Worm (Caenorhabditis elegans) whole organism, L4/young adult: Measurements from ENCODE around the gene tut-2.

ENCODE experiments used
- W03F9.2 ChIP-seq: fragments of 150-350 bp; optimal IDR thresholded peaks from 2 replicates; lab custom pipeline; 2014; ENCODE audit warnings: missing biosample characterization, missing genetic modification characterization
- dao-5 ChIP-seq: sonication (generic microtip); optimal IDR thresholded peaks from 2 replicates; lab custom pipeline; 2016; ENCODE audit warnings: missing genotype, missing genetic modification characterization, moderate library complexity, missing compliant biosample characterization
- him-1 ChIP-seq: sonication (generic microtip); optimal IDR thresholded peaks from 2 replicates; lab custom pipeline; 2016; ENCODE audit warnings: missing genotype, missing genetic modification reagents, missing genetic modification characterization, missing compliant biosample characterization

The tut-2 gene

ce11 chrV:10664271-10664670, 6.2 kb downstream of the tut-2 start:
- TF ChIP-seq him-1 (tag; lab: Kevin White, UChicago) (no peak), dao-5 (tag; lab: Kevin White, UChicago) (no peak), W03F9.2 (tag; lab: Kevin White, UChicago) (no peak)

DNA sequence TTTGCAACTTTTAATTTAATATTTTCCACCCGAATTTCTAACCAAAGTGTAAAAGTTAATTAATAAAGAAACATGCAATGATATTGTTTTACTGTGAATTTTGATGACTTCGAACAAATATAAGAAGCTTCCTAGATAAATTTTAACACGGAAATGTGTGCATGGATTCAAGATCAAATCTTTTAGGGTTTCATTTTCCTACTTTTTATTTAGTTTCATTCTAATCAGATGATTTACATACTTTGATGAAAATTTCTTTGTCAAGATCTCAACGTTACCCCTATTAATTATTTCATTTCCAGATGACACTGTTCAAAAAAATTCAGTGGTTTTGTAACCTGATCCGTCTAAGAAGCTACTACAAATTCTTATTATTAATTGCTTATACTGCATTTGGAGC, 9.2 kb downstream of the tut-2 start, which contains the start of gene twk-12:
Gene twk-12 (plus strand): TSS at position 301 of the 400 bp plus-strand sequence.
- TF ChIP-seq him-1 (tag; lab: Kevin White, UChicago) = no peak
- TF ChIP-seq dao-5 (tag; lab: Kevin White, UChicago) = no peak
- no peak for TF ChIP-seq W03F9.2 (tag; lab: Kevin White, UChicago)

DNA sequence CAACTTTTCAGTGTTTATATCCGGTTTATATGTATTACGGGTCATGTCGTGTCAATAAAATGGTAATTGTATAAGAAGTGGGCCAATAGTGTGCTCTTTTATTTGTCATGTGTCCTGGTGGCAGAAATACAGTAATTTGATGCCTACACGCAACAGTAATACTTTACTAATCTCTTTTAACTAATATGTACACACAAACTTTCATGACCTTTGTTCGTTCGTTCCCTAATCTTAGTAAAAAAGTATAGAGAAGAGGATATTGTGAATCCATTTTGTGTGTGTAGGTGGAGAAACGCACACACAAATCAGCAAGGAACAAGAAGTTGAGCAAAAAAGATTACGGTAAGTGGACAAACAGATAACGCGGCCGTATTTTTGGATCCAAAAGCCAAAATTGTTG, 12.8 kb downstream of the tut-2 start:
- no peak for TF ChIP-seq dao-5 (tag; lab: Kevin White, UChicago)
- no peak for TF ChIP-seq W03F9.2 (tag; lab: Kevin White, UChicago)
- TF ChIP-seq him-1 (tag; lab: Kevin White, UChicago) = no peak

DNA sequence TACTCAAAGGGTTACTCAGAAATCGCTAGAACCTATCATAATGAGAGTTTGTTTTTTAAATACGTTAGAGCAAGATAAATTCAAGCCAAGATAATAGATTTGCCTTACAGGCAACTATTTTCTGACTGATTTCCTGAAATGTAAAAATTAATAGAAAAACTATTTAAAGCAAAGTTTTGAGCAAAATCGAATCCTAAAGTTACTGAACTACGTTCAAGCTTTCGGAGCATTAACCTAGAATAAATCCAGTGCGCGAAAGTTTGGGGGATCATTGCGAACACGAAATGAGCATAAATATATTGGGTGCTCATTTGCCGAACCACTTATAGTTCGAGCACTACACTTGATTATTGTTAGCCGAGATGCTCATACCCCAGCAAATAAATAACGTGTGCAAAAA, 13.6 kb downstream of the tut-2 start, which contains the start of gene ceh-22:
Gene ceh-22 (plus strand): TSS at position 301 of the 400 bp plus-strand sequence.
- TF ChIP-seq dao-5 (tag; lab: Kevin White, UChicago) (no peak), W03F9.2 (tag; lab: Kevin White, UChicago) (no peak), him-1 (tag; lab: Kevin White, UChicago) (no peak)

ce11 chrV:10672601-10673000, 14.6 kb downstream of the tut-2 start:
- TF ChIP-seq dao-5 (tag; lab: Kevin White, UChicago) (no peak), W03F9.2 (tag; lab: Kevin White, UChicago) (no peak), him-1 (tag; lab: Kevin White, UChicago) (no peak)

- TF ChIP-seq dao-5 (tag; lab: Kevin White, UChicago) (no peak), him-1 (tag; lab: Kevin White, UChicago) (no peak), W03F9.2 (tag; lab: Kevin White, UChicago) (no peak)
Measured at ce11 chrV:10675978-10676377, 17.9 kb downstream of the tut-2 start.

DNA sequence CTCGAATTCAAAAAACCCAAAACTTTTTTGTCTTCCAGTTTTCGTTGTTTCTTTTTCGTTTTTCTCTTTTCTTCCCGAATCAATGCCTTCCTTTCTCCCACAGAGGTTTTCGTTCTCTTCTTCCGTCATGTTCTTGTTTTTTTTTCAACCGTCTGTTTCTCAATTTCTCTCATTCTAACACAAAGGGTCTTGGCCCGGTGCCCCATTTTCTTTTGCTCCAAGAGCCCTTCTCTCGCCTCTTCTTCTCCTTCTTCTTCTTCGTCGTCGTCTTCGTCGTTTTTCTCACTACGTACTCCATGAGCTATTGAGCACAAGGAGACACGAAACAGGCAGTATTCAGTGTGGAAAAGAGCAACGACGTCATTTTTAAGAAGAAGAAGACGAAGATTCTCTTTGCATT, 19.4 kb downstream of the tut-2 start:
- TF ChIP-seq him-1 (tag; lab: Kevin White, UChicago) (peak; percentile 71), dao-5 (tag; lab: Kevin White, UChicago) (no peak)

ce11 chrV:10679080-10679479, 21.0 kb downstream of the tut-2 start:
- TF ChIP-seq dao-5 (tag; lab: Kevin White, UChicago) (no peak), him-1 (tag; lab: Kevin White, UChicago) (no peak), W03F9.2 (tag; lab: Kevin White, UChicago) (no peak)

ce11 chrV:10679990-10680602, 22.1 kb downstream of the tut-2 start:
- TF ChIP-seq dao-5 (tag; lab: Kevin White, UChicago) = no peak
- no peak for TF ChIP-seq him-1 (tag; lab: Kevin White, UChicago)
- no peak for TF ChIP-seq W03F9.2 (tag; lab: Kevin White, UChicago)

DNA sequence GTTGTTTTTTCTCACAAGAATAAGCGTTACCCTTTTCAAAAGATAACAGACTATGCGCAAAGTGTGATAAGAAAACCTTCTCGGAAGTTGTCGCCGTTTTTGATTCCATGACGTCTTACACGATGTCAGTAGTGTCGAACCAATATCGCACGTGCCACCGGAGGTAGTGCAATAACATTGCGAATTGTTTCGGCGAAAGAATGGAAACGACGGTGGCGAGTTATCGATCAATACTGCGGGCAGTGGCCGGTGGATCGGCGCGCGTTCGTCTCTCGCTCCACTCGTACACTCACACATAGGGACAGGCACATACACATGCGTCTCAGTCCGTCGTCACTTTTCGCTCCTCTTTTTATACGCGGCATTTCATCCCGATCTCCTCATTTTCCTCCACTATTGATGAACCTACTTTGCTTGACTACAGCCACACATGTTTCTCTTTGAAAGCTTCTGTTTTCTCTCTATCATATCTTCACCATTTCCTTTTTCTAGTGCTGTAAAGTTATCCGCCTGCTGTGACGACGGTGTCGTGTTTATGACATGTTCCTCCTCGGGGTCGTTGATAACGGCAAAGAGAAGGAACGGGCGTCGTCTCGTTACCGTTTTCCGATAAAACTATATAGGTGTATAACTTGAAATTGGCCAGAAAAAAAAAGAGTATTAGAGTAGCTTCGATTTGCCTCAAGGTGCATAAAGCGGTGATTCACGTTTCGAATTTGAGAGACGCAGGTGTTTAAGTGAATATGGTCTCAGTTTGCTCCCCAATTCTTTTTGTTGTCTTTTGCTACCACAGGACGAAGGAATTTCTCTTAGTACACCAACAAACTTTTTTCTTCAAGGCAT, 23.3 kb downstream of the tut-2 start:
- TF ChIP-seq him-1 (tag; lab: Kevin White, UChicago) (no peak), W03F9.2 (tag; lab: Kevin White, UChicago) (no peak), dao-5 (tag; lab: Kevin White, UChicago) (no peak)

ce11 chrV:10682122-10682521, 24.1 kb downstream of the tut-2 start, which contains the start of gene gsp-1:
Gene gsp-1, plus strand, starts transcription at chrV:10682422.
- TF ChIP-seq dao-5 (tag; lab: Kevin White, UChicago) = no peak
- no peak for TF ChIP-seq W03F9.2 (tag; lab: Kevin White, UChicago)
- TF ChIP-seq him-1 (tag; lab: Kevin White, UChicago) = no peak

- TF ChIP-seq W03F9.2 (tag; lab: Kevin White, UChicago) = no peak
- no peak for TF ChIP-seq him-1 (tag; lab: Kevin White, UChicago)
- no peak for TF ChIP-seq dao-5 (tag; lab: Kevin White, UChicago)
Measured at ce11 chrV:10683458-10683857, 25.4 kb downstream of the tut-2 start.

DNA sequence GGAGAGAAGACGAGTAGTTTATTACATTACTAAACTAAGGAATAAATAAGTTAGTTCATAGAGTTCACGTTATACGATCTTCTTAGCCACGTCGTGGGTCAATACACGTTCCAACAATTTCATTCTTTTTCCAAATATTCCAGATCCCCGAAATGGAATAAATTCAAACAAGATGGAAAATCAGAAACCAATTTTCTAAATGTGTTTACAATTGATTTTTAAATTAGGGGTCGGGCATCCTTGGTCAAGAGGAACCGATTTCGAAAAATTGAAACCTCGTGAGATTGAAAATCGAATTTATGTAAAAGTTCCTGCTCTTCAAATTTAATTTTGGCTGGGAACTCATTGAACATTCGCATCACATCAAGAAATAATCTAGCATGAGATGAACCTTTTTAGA, 26.7 kb downstream of the tut-2 start:
- TF ChIP-seq him-1 (tag; lab: Kevin White, UChicago) = no peak
- no peak for TF ChIP-seq dao-5 (tag; lab: Kevin White, UChicago)
- no peak for TF ChIP-seq W03F9.2 (tag; lab: Kevin White, UChicago)
